Worm (Caenorhabditis elegans) whole organism, mixed stage, embryonic: Measurements from ENCODE around the gene sri-4.

Experiments used
- M03D4.4 ChIP-seq: sonication (generic microtip); optimal IDR thresholded peaks from 2 replicates; lab custom pipeline; 2017; ENCODE audit warnings: mild to moderate bottlenecking, missing genetic modification characterization, missing compliant biosample characterization
- bed-3 ChIP-seq: fragments of 200-800 bp; sonication (Bioruptor generic); optimal IDR thresholded peaks from 3 replicates; lab custom pipeline; 2018; ENCODE audit warnings: mild to moderate bottlenecking, missing genetic modification characterization, moderate library complexity, missing compliant biosample characterization
- ceh-39 ChIP-seq: fragments of 150-350 bp; optimal IDR thresholded peaks from 2 replicates; lab custom pipeline; 2014; ENCODE audit warnings: missing biosample characterization, missing genetic modification characterization
- ceh-43 ChIP-seq: fragments of 200-800 bp; sonication (Bioruptor generic); optimal IDR thresholded peaks from 2 replicates; lab custom pipeline; 2018; ENCODE audit warnings: mild to moderate bottlenecking, missing genetic modification characterization, moderate library complexity, missing compliant biosample characterization
- ces-1 ChIP-seq: fragments of 150-350 bp; optimal IDR thresholded peaks from 2 replicates; lab custom pipeline; 2014; ENCODE audit warnings: missing biosample characterization, missing genetic modification reagents, missing genetic modification characterization
- cnd-1 ChIP-seq: fragments of 200-800 bp; sonication (Bioruptor generic); optimal IDR thresholded peaks from 2 replicates; lab custom pipeline; 2018; ENCODE audit warnings: mild to moderate bottlenecking, missing genetic modification characterization, missing compliant biosample characterization
- drap-1 ChIP-seq: fragments of 200-800 bp; sonication (Bioruptor generic); optimal IDR thresholded peaks from 3 replicates; lab custom pipeline; 2018; ENCODE audit warnings: mild to moderate bottlenecking, missing genetic modification characterization, missing compliant biosample characterization
- elt-3 ChIP-seq: fragments of 150-350 bp; optimal IDR thresholded peaks from 2 replicates; lab custom pipeline; 2014; ENCODE audit warnings: missing biosample characterization, missing genetic modification characterization
- flh-1 ChIP-seq: fragments of 200-800 bp; sonication (Bioruptor generic); optimal IDR thresholded peaks from 2 replicates; lab custom pipeline; 2018; ENCODE audit warnings: mild to moderate bottlenecking, missing genetic modification characterization, moderate library complexity, missing compliant biosample characterization
- ham-2 ChIP-seq: fragments of 200-800 bp; sonication (Bioruptor generic); optimal IDR thresholded peaks from 2 replicates; lab custom pipeline; 2018; ENCODE audit warnings: mild to moderate bottlenecking, missing genetic modification characterization, missing compliant biosample characterization
- hlh-1 ChIP-seq: fragments of 150-350 bp; optimal IDR thresholded peaks from 2 replicates; lab custom pipeline; 2014; ENCODE audit warnings: missing biosample characterization, missing genetic modification reagents, missing genetic modification characterization
- lin-13 ChIP-seq: fragments of 150-350 bp; optimal IDR thresholded peaks from 2 replicates; lab custom pipeline; 2014; ENCODE audit warnings: missing biosample characterization, missing genetic modification characterization
- lin-32 ChIP-seq: fragments of 200-800 bp; sonication (Bioruptor generic); optimal IDR thresholded peaks from 2 replicates; lab custom pipeline; 2018; ENCODE audit warnings: mild to moderate bottlenecking, missing genetic modification characterization, missing compliant biosample characterization
- mab-5 ChIP-seq: fragments of 150-350 bp; optimal IDR thresholded peaks from 2 replicates; lab custom pipeline; 2014; ENCODE audit warnings: missing biosample characterization, missing genetic modification characterization
- mep-1 ChIP-seq: fragments of 150-350 bp; optimal IDR thresholded peaks from 2 replicates; lab custom pipeline; 2017; ENCODE audit warnings: missing biosample characterization, missing genetic modification reagents, missing genetic modification characterization, inconsistent platforms
- mls-2 ChIP-seq: sonication (generic microtip); optimal IDR thresholded peaks from 2 replicates; lab custom pipeline; 2016; ENCODE audit warnings: mild to moderate bottlenecking, missing genetic modification characterization, moderate library complexity, missing compliant biosample characterization
- nhr-12 ChIP-seq: fragments of 150-350 bp; optimal IDR thresholded peaks from 2 replicates; lab custom pipeline; 2014; ENCODE audit warnings: missing biosample characterization, missing genetic modification characterization
- nhr-237 ChIP-seq: fragments of 150-350 bp; optimal IDR thresholded peaks from 2 replicates; lab custom pipeline; 2014; ENCODE audit warnings: missing biosample characterization, missing genetic modification characterization
- nhr-28 ChIP-seq: fragments of 150-350 bp; optimal IDR thresholded peaks from 2 replicates; lab custom pipeline; 2014; ENCODE audit warnings: missing biosample characterization, missing genetic modification characterization
- nhr-76 ChIP-seq: sonication (generic microtip); optimal IDR thresholded peaks from 2 replicates; lab custom pipeline; 2017; ENCODE audit warnings: missing biosample characterization, missing genetic modification characterization
- pha-4 ChIP-seq: fragments of 150-350 bp; optimal IDR thresholded peaks from 2 replicates; lab custom pipeline; 2018; ENCODE audit warnings: missing biosample characterization, missing genetic modification reagents, missing genetic modification characterization
- sem-2 ChIP-seq: fragments of 200-800 bp; sonication (Bioruptor generic); optimal IDR thresholded peaks from 2 replicates; lab custom pipeline; 2018; ENCODE audit warnings: mild to moderate bottlenecking, missing genetic modification characterization, missing compliant biosample characterization
- snpc-4 ChIP-seq: fragments of 150-350 bp; optimal IDR thresholded peaks from 2 replicates; lab custom pipeline; 2014; ENCODE audit warnings: missing biosample characterization, missing genetic modification characterization
- sptf-1 ChIP-seq: sonication (generic microtip); optimal IDR thresholded peaks from 2 replicates; lab custom pipeline; 2017; ENCODE audit warnings: mild to moderate bottlenecking, missing genetic modification characterization, moderate library complexity, missing compliant biosample characterization
- tbx-8 ChIP-seq: fragments of 200-800 bp; sonication (Bioruptor generic); optimal IDR thresholded peaks from 2 replicates; lab custom pipeline; 2018; ENCODE audit warnings: mild to moderate bottlenecking, missing genetic modification characterization, moderate library complexity, missing compliant biosample characterization
- unc-39 ChIP-seq: fragments of 150-350 bp; optimal IDR thresholded peaks from 2 replicates; lab custom pipeline; 2014; ENCODE audit warnings: missing biosample characterization, missing genetic modification characterization
- unc-62 ChIP-seq: fragments of 150-350 bp; optimal IDR thresholded peaks from 2 replicates; lab custom pipeline; 2014; ENCODE audit warnings: missing biosample characterization, missing genetic modification reagents, missing genetic modification characterization
- zip-8 ChIP-seq: fragments of 150-350 bp; optimal IDR thresholded peaks from 2 replicates; lab custom pipeline; 2014; ENCODE audit warnings: missing biosample characterization, missing genetic modification characterization
- ztf-11 ChIP-seq: fragments of 150-350 bp; optimal IDR thresholded peaks from 2 replicates; lab custom pipeline; 2014; ENCODE audit warnings: missing biosample characterization, missing genetic modification characterization

The sri-4 gene

DNA sequence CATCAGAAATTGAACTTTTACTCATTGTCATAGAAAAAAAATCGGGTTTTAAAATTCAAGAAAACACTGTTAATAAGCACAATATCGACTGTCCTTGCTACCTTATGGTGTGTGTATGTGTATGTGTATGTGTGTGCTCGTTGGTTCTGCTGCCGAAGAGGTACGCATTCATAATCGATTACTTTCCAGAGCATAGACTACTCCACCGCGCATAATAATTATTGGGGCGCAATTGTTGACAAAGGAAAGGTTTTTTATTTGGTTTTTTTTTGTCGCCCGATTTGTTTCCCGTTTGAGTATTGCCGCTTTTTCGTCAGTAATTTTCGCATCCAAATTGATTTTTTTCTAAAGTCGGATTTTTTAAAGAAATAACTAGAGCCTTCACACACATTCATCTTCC, 13.1 kb downstream of the sri-4 start, which contains the start of gene C05E4.15:
TSS of gene C05E4.15 (minus strand) at position 101 of the 400 bp plus-strand sequence.
- no peak for TF ChIP-seq ham-2 (GFP tag; lab: Kevin White, UChicago)

DNA sequence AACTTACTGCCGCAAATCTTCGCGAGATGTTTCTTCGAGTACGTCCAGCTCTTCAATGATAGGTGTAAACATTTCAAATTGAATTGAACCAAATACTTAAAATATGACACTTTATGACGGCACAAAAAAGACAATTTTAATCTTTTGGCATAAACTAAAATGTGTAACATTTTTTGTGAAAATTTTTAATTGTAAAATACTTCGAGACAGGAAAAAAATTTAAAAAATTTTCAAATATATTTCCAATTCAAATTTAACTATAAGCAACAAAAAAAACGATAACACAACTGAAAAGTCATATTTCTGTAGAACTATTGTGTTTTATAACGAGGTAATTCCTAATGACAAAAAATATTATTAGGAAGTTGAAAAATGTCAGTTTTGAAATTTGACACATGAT, 13.7 kb downstream of the sri-4 start, which contains the start of gene C05E4.12:
TSS of gene C05E4.12 (minus strand) at position 101 of the 400 bp plus-strand sequence.
- TF ChIP-seq hlh-1 (tag; lab: Kevin White, UChicago) (no peak), mep-1 (tag; lab: Kevin White, UChicago) (no peak), pha-4 (tag; lab: Kevin White, UChicago) (no peak), lin-13 (tag; lab: Kevin White, UChicago) (no peak), ces-1 (GFP tag; lab: Kevin White, UChicago) (no peak), tbx-8 (GFP tag; lab: Kevin White, UChicago) (no peak), ztf-11 (tag; lab: Kevin White, UChicago) (no peak), flh-1 (GFP tag; lab: Kevin White, UChicago) (no peak), ceh-43 (GFP tag; lab: Kevin White, UChicago) (no peak), mls-2 (tag; lab: Kevin White, UChicago) (no peak), elt-3 (tag; lab: Kevin White, UChicago) (no peak), bed-3 (no peak), nhr-28 (no peak), sem-2 (GFP tag; lab: Kevin White, UChicago) (no peak)

DNA sequence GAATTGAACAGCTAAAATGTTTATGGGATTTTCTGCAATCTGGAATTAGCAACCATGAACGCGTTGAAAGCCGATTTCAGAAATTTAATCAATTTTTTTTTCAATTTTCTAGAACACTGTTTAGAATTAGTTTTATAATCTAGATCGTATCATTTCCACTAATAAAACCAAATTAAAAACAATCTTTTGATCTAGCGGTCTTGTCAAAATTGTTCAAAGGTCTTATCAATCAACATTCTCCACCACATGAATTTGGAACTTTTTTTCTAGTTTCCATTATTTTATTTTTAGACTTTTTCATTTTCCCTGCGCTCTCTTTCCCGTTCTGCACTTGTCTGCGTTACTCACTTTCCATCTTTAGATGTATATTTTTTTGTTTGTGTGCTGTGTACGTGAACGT, 14.2 kb downstream of the sri-4 start, which contains the start of gene srp-2:
TSS of gene srp-2 (plus strand) at position 301 of the 400 bp plus-strand sequence.
- no peak for TF ChIP-seq sem-2 (GFP tag; lab: Kevin White, UChicago)
- no peak for TF ChIP-seq M03D4.4 (tag; lab: Kevin White, UChicago)
- TF ChIP-seq mep-1 (tag; lab: Kevin White, UChicago), result no peak
- TF ChIP-seq unc-62 (GFP tag; lab: Kevin White, UChicago), result no peak
- no peak for TF ChIP-seq sptf-1 (tag; lab: Kevin White, UChicago)
- TF ChIP-seq drap-1 (GFP tag; lab: Kevin White, UChicago), result no peak
- TF ChIP-seq ztf-11 (tag; lab: Kevin White, UChicago), result no peak
- TF ChIP-seq hlh-1 (tag; lab: Kevin White, UChicago), result no peak
- TF ChIP-seq tbx-8 (GFP tag; lab: Kevin White, UChicago), result no peak
- no peak for TF ChIP-seq ces-1 (GFP tag; lab: Kevin White, UChicago)
- TF ChIP-seq ham-2 (GFP tag; lab: Kevin White, UChicago), result no peak
- no peak for TF ChIP-seq bed-3
- TF ChIP-seq nhr-28, result no peak
- TF ChIP-seq mab-5 (tag; lab: Kevin White, UChicago), result no peak
- no peak for TF ChIP-seq nhr-76 (tag; lab: Kevin White, UChicago)
- TF ChIP-seq ceh-43 (GFP tag; lab: Kevin White, UChicago), result no peak

DNA sequence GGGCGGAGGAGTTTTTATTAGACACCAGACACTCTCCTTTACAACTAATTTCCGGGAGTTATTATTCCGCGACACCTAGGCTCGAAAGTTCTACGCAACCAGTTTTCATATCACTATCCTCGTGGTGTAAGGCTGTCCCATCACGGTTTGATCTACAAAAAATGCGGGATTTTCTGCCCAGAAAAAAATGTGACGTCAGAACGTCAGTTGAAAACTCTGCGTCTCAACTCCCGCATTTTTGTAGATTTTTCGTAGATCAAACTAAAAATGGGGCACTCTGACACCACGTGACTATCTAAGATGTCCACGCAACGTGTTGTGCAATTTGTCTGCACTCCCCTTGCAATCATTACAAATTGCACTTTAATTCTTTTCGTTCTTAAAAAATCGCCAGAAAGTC, 16.6 kb downstream of the sri-4 start, which contains the start of gene str-238:
TSS of gene str-238 (plus strand) at position 301 of the 400 bp plus-strand sequence.
- no peak for TF ChIP-seq lin-32 (GFP tag; lab: Kevin White, UChicago)
- TF ChIP-seq cnd-1 (tag; lab: Kevin White, UChicago), result no peak
- TF ChIP-seq flh-1 (GFP tag; lab: Kevin White, UChicago), result no peak
- TF ChIP-seq snpc-4 (tag; lab: Kevin White, UChicago), result no peak
- TF ChIP-seq zip-8 (tag; lab: Kevin White, UChicago), result no peak
- no peak for TF ChIP-seq nhr-12 (tag; lab: Kevin White, UChicago)
- TF ChIP-seq, all 35 proteins: peak for 0

DNA sequence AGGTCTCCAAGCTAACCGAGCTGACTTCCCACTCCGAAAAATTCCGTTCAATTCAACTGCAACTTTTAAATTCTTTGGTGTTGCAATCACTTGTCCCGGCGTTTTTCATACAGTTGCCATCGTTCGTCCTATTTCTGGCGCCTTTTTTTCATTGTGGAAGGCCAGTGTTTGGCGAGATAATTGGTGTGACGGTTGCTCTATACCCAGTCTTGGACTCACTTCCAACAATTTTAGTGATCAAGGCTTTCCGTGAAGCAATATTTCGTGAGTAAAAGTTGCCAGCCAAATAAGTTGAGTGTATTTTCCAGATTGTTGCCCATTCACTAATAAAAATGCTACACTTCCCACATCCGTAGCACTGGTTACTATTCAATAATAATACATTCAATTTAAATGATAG, 24.1 kb downstream of the sri-4 start:
- TF ChIP-seq tbx-8 (GFP tag; lab: Kevin White, UChicago), result no peak
- no peak for TF ChIP-seq lin-32 (GFP tag; lab: Kevin White, UChicago)
- TF ChIP-seq ceh-39 (tag; lab: Kevin White, UChicago), result no peak
- TF ChIP-seq nhr-76 (tag; lab: Kevin White, UChicago), result no peak
- TF ChIP-seq sem-2 (GFP tag; lab: Kevin White, UChicago), result no peak
- TF ChIP-seq unc-39 (tag; lab: Kevin White, UChicago), result no peak
- no peak for TF ChIP-seq zip-8 (tag; lab: Kevin White, UChicago)
- TF ChIP-seq mls-2 (tag; lab: Kevin White, UChicago), result no peak
- no peak for TF ChIP-seq elt-3 (tag; lab: Kevin White, UChicago)
- no peak for TF ChIP-seq unc-62 (GFP tag; lab: Kevin White, UChicago)
- TF ChIP-seq ces-1 (GFP tag; lab: Kevin White, UChicago), result no peak
- TF ChIP-seq nhr-237, result no peak
